Worm (Caenorhabditis elegans) whole organism, L2 larva: ENCODE measurements around the gene nhr-172.

ENCODE experiments used
- ama-1 ChIP-seq: fragments of 150-350 bp; optimal IDR thresholded peaks from 2 replicates; lab custom pipeline; 2018; ENCODE audit warnings: inconsistent platforms
- ceh-82 ChIP-seq: fragments of 150-350 bp; optimal IDR thresholded peaks from 2 replicates; lab custom pipeline; 2014; ENCODE audit warnings: missing biosample characterization, missing genetic modification characterization
- elt-1 ChIP-seq: fragments of 150-350 bp; optimal IDR thresholded peaks from 2 replicates; lab custom pipeline; 2014; ENCODE audit warnings: missing biosample characterization, missing genetic modification characterization
- fos-1 ChIP-seq: fragments of 150-350 bp; optimal IDR thresholded peaks from 2 replicates; lab custom pipeline; 2014; ENCODE audit warnings: missing biosample characterization, missing genetic modification characterization
- gmeb-1 ChIP-seq: fragments of 150-350 bp; optimal IDR thresholded peaks from 2 replicates; lab custom pipeline; 2014; ENCODE audit warnings: missing biosample characterization, missing genetic modification characterization
- lin-39 ChIP-seq: fragments of 150-350 bp; optimal IDR thresholded peaks from 2 replicates; lab custom pipeline; 2014; ENCODE audit warnings: missing biosample characterization, missing genetic modification reagents, missing genetic modification characterization
- lsy-2 ChIP-seq, 2 experiments: fragments of 150-350 bp in 1 of 2; sonication (generic microtip) in 1 of 2; optimal IDR thresholded peaks; 2 replicates each; lab custom pipeline; 2014 to 2017; ENCODE audit warnings: missing biosample characterization in 2 of 2, missing genetic modification characterization in 2 of 2
- mbf-1 ChIP-seq: sonication (generic microtip); optimal IDR thresholded peaks from 2 replicates; lab custom pipeline; 2017; ENCODE audit warnings: missing biosample characterization, missing genetic modification characterization
- sma-9 ChIP-seq, 2 experiments: fragments of 150-350 bp in 1 of 2; sonication (generic microtip) in 1 of 2; optimal IDR thresholded peaks; 2 replicates each; lab custom pipeline; 2014 to 2016; ENCODE audit warnings: missing genetic modification characterization in 2 of 2, mild to moderate bottlenecking in 1 of 2, missing biosample characterization in 1 of 2, missing compliant biosample characterization in 1 of 2, missing genetic modification reagents in 1 of 2, moderate library complexity in 1 of 2
- zag-1 ChIP-seq: fragments of 150-350 bp; optimal IDR thresholded peaks from 2 replicates; lab custom pipeline; 2014; ENCODE audit warnings: missing biosample characterization, missing genetic modification characterization

DNA sequence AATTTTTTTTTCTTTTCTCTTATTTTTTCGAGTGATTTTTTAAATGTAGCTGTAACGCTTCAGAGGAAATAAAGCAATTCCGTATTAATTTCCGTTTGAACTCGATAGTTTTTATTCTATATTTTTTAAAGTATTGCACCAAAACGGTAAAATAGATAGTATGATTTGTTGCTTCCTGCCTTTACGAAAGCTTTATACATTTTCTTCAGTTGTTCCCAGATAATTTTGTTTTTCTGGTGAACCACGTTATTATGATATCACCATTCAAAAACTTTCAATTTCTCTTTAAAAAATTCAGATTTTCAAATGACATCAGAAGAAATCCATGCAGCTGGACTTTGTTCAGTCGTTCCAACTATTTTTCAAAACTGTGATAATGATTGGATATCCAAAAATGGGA is 6.1 kb downstream of the nhr-172 start, which contains the start of gene srb-18:
- no peak for TF ChIP-seq sma-9 (GFP tag; optimal IDR thresholded peaks at IDR 0.05; lab: Kevin White, UChicago)
- TF ChIP-seq sma-9 (tag; optimal IDR thresholded peaks at IDR 0.05; lab: Kevin White, UChicago): no peak
- no peak for TF ChIP-seq ceh-82 (tag; lab: Kevin White, UChicago)
- TF ChIP-seq fos-1 (tag; lab: Kevin White, UChicago): no peak
- no peak for TF ChIP-seq elt-1 (tag; lab: Kevin White, UChicago)
- TF ChIP-seq ama-1: no peak
- TF ChIP-seq lsy-2 (tag; optimal IDR thresholded peaks at IDR 0.05; lab: Kevin White, UChicago): no peak
- no peak for TF ChIP-seq zag-1 (tag; lab: Kevin White, UChicago)
- TF ChIP-seq lin-39: no peak
- TF ChIP-seq gmeb-1 (tag; lab: Kevin White, UChicago): no peak
- no peak for TF ChIP-seq mbf-1
